Worm (Caenorhabditis elegans) whole organism, L2 larva: ENCODE measurements around the gene nas-4.
A peak's percentile ranks its signal among the peaks of the same experiment; 100 is the strongest.

Experiments
- C34F6.9 ChIP-seq: fragments of 150-350 bp; optimal IDR thresholded peaks from 2 replicates; lab custom pipeline; 2014; ENCODE audit warnings: missing biosample characterization, missing genetic modification characterization
- F13H6.1 ChIP-seq: sonication (generic microtip); optimal IDR thresholded peaks from 2 replicates; lab custom pipeline; 2016; ENCODE audit warnings: missing genetic modification characterization, missing compliant biosample characterization
- Y55F3AM.14 ChIP-seq: fragments of 200-800 bp; sonication (Bioruptor generic); optimal IDR thresholded peaks from 2 replicates; lab custom pipeline; 2018; ENCODE audit warnings: mild to moderate bottlenecking, missing genetic modification characterization, missing compliant biosample characterization
- ZK546.5 ChIP-seq: sonication (generic microtip); optimal IDR thresholded peaks from 2 replicates; lab custom pipeline; 2017; ENCODE audit warnings: missing biosample characterization, missing genetic modification characterization
- alr-1 ChIP-seq: fragments of 150-350 bp; optimal IDR thresholded peaks from 2 replicates; lab custom pipeline; 2014; ENCODE audit warnings: missing biosample characterization, missing genetic modification characterization
- aly-2 ChIP-seq: fragments of 150-350 bp; optimal IDR thresholded peaks from 2 replicates; lab custom pipeline; 2014; ENCODE audit warnings: missing biosample characterization, missing genetic modification characterization
- ama-1 ChIP-seq: fragments of 150-350 bp; optimal IDR thresholded peaks from 2 replicates; lab custom pipeline; 2018; ENCODE audit warnings: inconsistent platforms
- blmp-1 ChIP-seq: sonication (generic microtip); optimal IDR thresholded peaks from 2 replicates; lab custom pipeline; 2017; ENCODE audit warnings: missing genetic modification characterization, mild to moderate bottlenecking, missing compliant biosample characterization, antibody characterized with exemption, moderate library complexity; ENCODE audit not compliant: insufficient read depth
- ceh-16 ChIP-seq: fragments of 150-350 bp; optimal IDR thresholded peaks from 2 replicates; lab custom pipeline; 2014; ENCODE audit warnings: missing biosample characterization, missing genetic modification characterization
- ceh-82 ChIP-seq: fragments of 150-350 bp; optimal IDR thresholded peaks from 2 replicates; lab custom pipeline; 2014; ENCODE audit warnings: missing biosample characterization, missing genetic modification characterization
- dmd-4 ChIP-seq: sonication (generic microtip); optimal IDR thresholded peaks from 2 replicates; lab custom pipeline; 2017; ENCODE audit warnings: missing biosample characterization, missing genetic modification characterization
- egl-27 ChIP-seq: sonication (generic microtip); optimal IDR thresholded peaks from 3 replicates; lab custom pipeline; 2017; ENCODE audit warnings: missing biosample characterization, missing genetic modification reagents, missing genetic modification characterization
- elt-1 ChIP-seq: fragments of 150-350 bp; optimal IDR thresholded peaks from 2 replicates; lab custom pipeline; 2014; ENCODE audit warnings: missing biosample characterization, missing genetic modification characterization
- elt-3 ChIP-seq: sonication (generic microtip); optimal IDR thresholded peaks from 2 replicates; lab custom pipeline; 2017; ENCODE audit warnings: missing biosample characterization, missing genetic modification characterization
- fos-1 ChIP-seq: fragments of 150-350 bp; optimal IDR thresholded peaks from 2 replicates; lab custom pipeline; 2014; ENCODE audit warnings: missing biosample characterization, missing genetic modification characterization
- gmeb-1 ChIP-seq: fragments of 150-350 bp; optimal IDR thresholded peaks from 2 replicates; lab custom pipeline; 2014; ENCODE audit warnings: missing biosample characterization, missing genetic modification characterization
- lin-13 ChIP-seq: fragments of 150-350 bp; optimal IDR thresholded peaks from 2 replicates; lab custom pipeline; 2014; ENCODE audit warnings: missing biosample characterization, missing genetic modification reagents, missing genetic modification characterization
- lin-39 ChIP-seq: fragments of 150-350 bp; optimal IDR thresholded peaks from 2 replicates; lab custom pipeline; 2014; ENCODE audit warnings: missing biosample characterization, missing genetic modification reagents, missing genetic modification characterization
- lsy-2 ChIP-seq, 2 experiments: fragments of 150-350 bp in 1 of 2; sonication (generic microtip) in 1 of 2; optimal IDR thresholded peaks; 2 replicates each; lab custom pipeline; 2014 to 2017; ENCODE audit warnings: missing biosample characterization in 2 of 2, missing genetic modification characterization in 2 of 2
- mab-5 ChIP-seq: fragments of 150-350 bp; optimal IDR thresholded peaks from 2 replicates; lab custom pipeline; 2014; ENCODE audit warnings: missing biosample characterization, missing genetic modification characterization
- mbf-1 ChIP-seq: sonication (generic microtip); optimal IDR thresholded peaks from 2 replicates; lab custom pipeline; 2017; ENCODE audit warnings: missing biosample characterization, missing genetic modification characterization
- mdl-1 ChIP-seq, 2 experiments: fragments of 150-350 bp in 1 of 2; sonication (generic microtip) in 1 of 2; optimal IDR thresholded peaks; 2 replicates each; lab custom pipeline; 2017; ENCODE audit warnings: missing biosample characterization in 2 of 2, missing genetic modification characterization in 2 of 2
- nhr-10 ChIP-seq: sonication (generic microtip); optimal IDR thresholded peaks from 2 replicates; lab custom pipeline; 2017; ENCODE audit warnings: missing biosample characterization, missing genetic modification characterization
- nhr-12 ChIP-seq: fragments of 150-350 bp; optimal IDR thresholded peaks from 2 replicates; lab custom pipeline; 2014; ENCODE audit warnings: missing biosample characterization, missing genetic modification characterization
- nhr-129 ChIP-seq: fragments of 150-350 bp; optimal IDR thresholded peaks from 2 replicates; lab custom pipeline; 2014; ENCODE audit warnings: missing biosample characterization, missing genetic modification characterization
- nhr-21 ChIP-seq: fragments of 150-350 bp; optimal IDR thresholded peaks from 2 replicates; lab custom pipeline; 2014; ENCODE audit warnings: missing biosample characterization, missing genetic modification characterization
- nhr-237 ChIP-seq: fragments of 150-350 bp; optimal IDR thresholded peaks from 2 replicates; lab custom pipeline; 2014; ENCODE audit warnings: missing biosample characterization, missing genetic modification characterization
- nhr-25 ChIP-seq: fragments of 150-350 bp; sonication (generic microtip); optimal IDR thresholded peaks from 3 replicates; lab custom pipeline; 2014; ENCODE audit warnings: missing biosample characterization, missing genetic modification characterization
- nhr-6 ChIP-seq: fragments of 150-350 bp; optimal IDR thresholded peaks from 2 replicates; lab custom pipeline; 2014; ENCODE audit warnings: missing biosample characterization, missing genetic modification characterization
- sem-4 ChIP-seq: fragments of 150-350 bp; optimal IDR thresholded peaks from 2 replicates; lab custom pipeline; 2014; ENCODE audit warnings: missing biosample characterization, missing genetic modification reagents, missing genetic modification characterization
- skn-1 ChIP-seq: sonication (generic microtip); optimal IDR thresholded peaks from 2 replicates; lab custom pipeline; 2017; ENCODE audit warnings: missing biosample characterization, missing genetic modification characterization
- sma-3 ChIP-seq: sonication (generic microtip); optimal IDR thresholded peaks from 2 replicates; lab custom pipeline; 2016; ENCODE audit warnings: missing genetic modification reagents, missing genetic modification characterization, missing compliant biosample characterization
- sma-9 ChIP-seq, 2 experiments: fragments of 150-350 bp in 1 of 2; sonication (generic microtip) in 1 of 2; optimal IDR thresholded peaks; 2 replicates each; lab custom pipeline; 2014 to 2016; ENCODE audit warnings: missing genetic modification characterization in 2 of 2, mild to moderate bottlenecking in 1 of 2, missing biosample characterization in 1 of 2, missing compliant biosample characterization in 1 of 2, missing genetic modification reagents in 1 of 2, moderate library complexity in 1 of 2
- unc-39 ChIP-seq: fragments of 150-350 bp; optimal IDR thresholded peaks from 2 replicates; lab custom pipeline; 2014; ENCODE audit warnings: missing biosample characterization, missing genetic modification characterization
- unc-55 ChIP-seq: fragments of 150-350 bp; sonication (generic microtip); optimal IDR thresholded peaks from 3 replicates; lab custom pipeline; 2014; ENCODE audit warnings: missing biosample characterization, missing genetic modification reagents, missing genetic modification characterization
- unc-62 ChIP-seq: fragments of 150-350 bp; optimal IDR thresholded peaks from 2 replicates; lab custom pipeline; 2014; ENCODE audit warnings: missing biosample characterization, missing genetic modification reagents, missing genetic modification characterization
- zag-1 ChIP-seq: fragments of 150-350 bp; optimal IDR thresholded peaks from 2 replicates; lab custom pipeline; 2014; ENCODE audit warnings: missing biosample characterization, missing genetic modification characterization
- ztf-11 ChIP-seq: sonication (generic microtip); optimal IDR thresholded peaks from 2 replicates; lab custom pipeline; 2017; ENCODE audit warnings: missing biosample characterization, missing genetic modification characterization
- ztf-4 ChIP-seq: fragments of 150-350 bp; optimal IDR thresholded peaks from 2 replicates; lab custom pipeline; 2014; ENCODE audit warnings: missing biosample characterization, missing genetic modification characterization

nas-4 gene

ce11 chrIII:6374947-6375415 is 40.5 kb downstream of the nas-4 start, which contains the start of the genes rps-13 and nfx-1 (continued):
- TF ChIP-seq nhr-21 (tag; lab: Kevin White, UChicago) (peak; percentile 24), ceh-82 (tag; lab: Kevin White, UChicago) (peak; percentile 31), C34F6.9 (tag; lab: Kevin White, UChicago) (peak; percentile 87), dmd-4 (tag; lab: Kevin White, UChicago) (no peak), skn-1 (peak; percentile 37), aly-2 (tag; lab: Kevin White, UChicago) (no peak), ZK546.5 (tag; lab: Kevin White, UChicago) (peak; percentile 28), mdl-1 (tag; optimal IDR thresholded peaks at IDR 0.05; lab: Kevin White, UChicago) (peak; percentile 38 to 39)

ce11 chrIII:6373850-6374474 is 41.5 kb downstream of the nas-4 start:
- TF ChIP-seq egl-27 (tag; lab: Kevin White, UChicago) (no peak), blmp-1 (tag; lab: Kevin White, UChicago) (no peak), mbf-1 (tag; lab: Kevin White, UChicago) (no peak), nhr-12 (tag; lab: Kevin White, UChicago) (no peak), unc-39 (no peak), ceh-16 (no peak), aly-2 (tag; lab: Kevin White, UChicago) (no peak), ztf-4 (no peak), elt-1 (tag; lab: Kevin White, UChicago) (no peak), F13H6.1 (tag; lab: Kevin White, UChicago) (no peak), nhr-6 (tag; lab: Kevin White, UChicago) (no peak), nhr-237 (tag; lab: Kevin White, UChicago) (no peak), ztf-11 (tag; lab: Kevin White, UChicago) (no peak)

ce11 chrIII:6368524-6368923 is 46.9 kb downstream of the nas-4 start:
- TF ChIP-seq gmeb-1, result no peak
- TF ChIP-seq mdl-1 (tag; optimal IDR thresholded peaks at IDR 0.05; lab: Kevin White, UChicago), result no peak
- TF ChIP-seq C34F6.9 (tag; lab: Kevin White, UChicago), result no peak
- no peak for TF ChIP-seq ama-1 (lab: Kevin White, UChicago)
- TF ChIP-seq ceh-16, result no peak
- no peak for TF ChIP-seq lin-39 (tag; lab: Kevin White, UChicago)
- no peak for TF ChIP-seq lin-13 (GFP tag; lab: Kevin White, UChicago)
- TF ChIP-seq nhr-10, result no peak
- TF ChIP-seq nhr-25 (tag; lab: Kevin White, UChicago), result no peak
- TF ChIP-seq alr-1, result no peak
- no peak for TF ChIP-seq nhr-237 (tag; lab: Kevin White, UChicago)
- TF ChIP-seq mab-5 (tag; lab: Kevin White, UChicago), result no peak
- no peak for TF ChIP-seq ztf-4

ce11 chrIII:6367712-6368111 is 47.7 kb downstream of the nas-4 start, which contains the start of the genes C56G2.15 and thoc-2:
Gene C56G2.15 (minus strand): TSS chrIII:6367899.
Gene thoc-2 (plus strand): TSS chrIII:6368042.
- TF ChIP-seq nhr-25 (tag; lab: Kevin White, UChicago) (peak; percentile 4), lsy-2 (tag; optimal IDR thresholded peaks at IDR 0.05; lab: Kevin White, UChicago) (peak in 1 of 2 experiments; percentile 63), unc-55 (GFP tag; lab: Kevin White, UChicago) (peak; percentile 24), unc-39 (no peak), nhr-129 (tag; lab: Kevin White, UChicago) (peak; percentile 45)

- TF ChIP-seq zag-1 (tag; lab: Kevin White, UChicago), result no peak
- peak; percentile 82 for TF ChIP-seq nhr-25 (tag; lab: Kevin White, UChicago)
- peak; percentile 9 for TF ChIP-seq mab-5 (tag; lab: Kevin White, UChicago)
- peak in 1 of 2 experiments; percentile 28 for TF ChIP-seq lsy-2 (tag; optimal IDR thresholded peaks at IDR 0.05; lab: Kevin White, UChicago)
- TF ChIP-seq unc-39, result no peak
- peak; percentile 33 for TF ChIP-seq lin-13 (GFP tag; lab: Kevin White, UChicago)
- TF ChIP-seq fos-1 (tag; lab: Kevin White, UChicago), result peak; percentile 13
- peak; percentile 97 for TF ChIP-seq blmp-1 (tag; lab: Kevin White, UChicago)
- peak; percentile 55 for TF ChIP-seq ama-1 (lab: Kevin White, UChicago)
- TF ChIP-seq elt-1 (tag; lab: Kevin White, UChicago), result peak; percentile 31
- TF ChIP-seq ztf-4, result no peak
- no peak for TF ChIP-seq ztf-11 (tag; lab: Kevin White, UChicago)
- TF ChIP-seq nhr-129 (tag; lab: Kevin White, UChicago), result peak; percentile 54
- peak; percentile 15 for TF ChIP-seq C34F6.9 (tag; lab: Kevin White, UChicago)
- no peak for TF ChIP-seq Y55F3AM.14
- peak; percentile 7 for TF ChIP-seq unc-62
- TF ChIP-seq mdl-1 (tag; optimal IDR thresholded peaks at IDR 0.05; lab: Kevin White, UChicago), result no peak
- peak; percentile 55 for TF ChIP-seq sem-4 (tag; lab: Kevin White, UChicago)
- peak; percentile 10 for TF ChIP-seq sma-3 (GFP tag; lab: Kevin White, UChicago)
- TF ChIP-seq ceh-16, result peak; percentile 99
- peak; percentile 21 for TF ChIP-seq F13H6.1 (tag; lab: Kevin White, UChicago)
- peak; percentile 83 for TF ChIP-seq sma-9 (GFP tag; optimal IDR thresholded peaks at IDR 0.05; lab: Kevin White, UChicago)
- TF ChIP-seq sma-9 (tag; optimal IDR thresholded peaks at IDR 0.05; lab: Kevin White, UChicago), result no peak
- TF ChIP-seq egl-27 (tag; lab: Kevin White, UChicago), result peak; percentile 67
- no peak for TF ChIP-seq elt-3 (tag; lab: Kevin White, UChicago)
- TF ChIP-seq nhr-21 (tag; lab: Kevin White, UChicago), result peak; percentile 16
- TF ChIP-seq nhr-6 (tag; lab: Kevin White, UChicago), result peak; percentile 46
Observed at ce11 chrIII:6364395-6364794, 51.1 kb downstream of the nas-4 start.
